Worm (Caenorhabditis elegans) whole organism, young adult: ENCODE results near the gene ZK250.13.
"Not testable (repeated sequence)": the region's sequence is repeated elsewhere in the genome, so short reads cannot be mapped to it uniquely, and the experiment has no call there.

Experiments used
- K12H6.12 ChIP-seq: fragments of 200-800 bp; sonication (Bioruptor generic); optimal IDR thresholded peaks from 2 replicates; lab custom pipeline; 2018; ENCODE audit warnings: mild to moderate bottlenecking, missing genetic modification characterization, missing compliant biosample characterization
- chd-7 ChIP-seq: sonication (generic microtip); optimal IDR thresholded peaks from 2 replicates; lab custom pipeline; 2016; ENCODE audit warnings: mild to moderate bottlenecking, missing genetic modification characterization, moderate library complexity, missing compliant biosample characterization
- ekl-4 ChIP-seq: fragments of 200-800 bp; sonication (Bioruptor generic); IDR thresholded peaks from 2 replicates; pipeline ENCODE4 v1.3.6; 2022; ENCODE audit warnings: missing genetic modification reagents, missing genetic modification characterization, missing compliant biosample characterization
- him-1 ChIP-seq: sonication (generic microtip); optimal IDR thresholded peaks from 2 replicates; lab custom pipeline; 2016; ENCODE audit warnings: missing genotype, missing genetic modification reagents, missing genetic modification characterization, missing compliant biosample characterization
- hlh-12 ChIP-seq: sonication (generic microtip); optimal IDR thresholded peaks from 2 replicates; lab custom pipeline; 2016; ENCODE audit warnings: missing genetic modification characterization, missing compliant biosample characterization
- let-607 ChIP-seq, 2 experiments: fragments of 200-800 bp in 1 of 2; sonication (Bioruptor generic) in 1 of 2; sonication (generic microtip) in 1 of 2; optimal IDR thresholded peaks; 2 replicates each; lab custom pipeline; 2016 to 2018; ENCODE audit warnings: mild to moderate bottlenecking in 2 of 2, missing compliant biosample characterization in 2 of 2, missing genetic modification characterization in 2 of 2, moderate library complexity in 2 of 2, missing genotype in 1 of 2
- nfya-1 ChIP-seq: sonication (generic microtip); optimal IDR thresholded peaks from 2 replicates; lab custom pipeline; 2017; ENCODE audit warnings: antibody characterized with exemption, missing compliant biosample characterization, missing genetic modification characterization, borderline replicate concordance; ENCODE audit not compliant: insufficient read depth
- nfya-2 ChIP-seq: fragments of 200-800 bp; sonication (Bioruptor generic); IDR thresholded peaks from 2 replicates; pipeline ENCODE4 v1.3.6; 2022; ENCODE audit warnings: missing genetic modification reagents, missing genetic modification characterization, missing compliant biosample characterization
- sdz-38 ChIP-seq: sonication (generic microtip); optimal IDR thresholded peaks from 2 replicates; lab custom pipeline; 2016; ENCODE audit warnings: missing genotype, missing genetic modification characterization, missing compliant biosample characterization
- unc-62 ChIP-seq: fragments of 150-350 bp; optimal IDR thresholded peaks from 2 replicates; lab custom pipeline; 2014; ENCODE audit warnings: missing biosample characterization, missing genetic modification reagents, missing genetic modification characterization

ce11 chrII:1948393-1948792 lies 8.8 kb upstream of the ZK250.13 start, which contains the start of gene ZK250.2:
- TF ChIP-seq nfya-1 (tag; lab: Kevin White, UChicago); ekl-4 (GFP tag; lab: Robert Waterston, UW); unc-62; let-607 (tag; optimal IDR thresholded peaks at IDR 0.05; lab: Kevin White, UChicago); hlh-12 (tag; lab: Kevin White, UChicago); sdz-38 (tag; lab: Kevin White, UChicago); chd-7 (tag; lab: Kevin White, UChicago); him-1 (tag; lab: Kevin White, UChicago); nfya-2; K12H6.12: not testable (repeated sequence)
